Worm (Caenorhabditis elegans): Measurements from ENCODE around the gene crn-3.

DNA sequence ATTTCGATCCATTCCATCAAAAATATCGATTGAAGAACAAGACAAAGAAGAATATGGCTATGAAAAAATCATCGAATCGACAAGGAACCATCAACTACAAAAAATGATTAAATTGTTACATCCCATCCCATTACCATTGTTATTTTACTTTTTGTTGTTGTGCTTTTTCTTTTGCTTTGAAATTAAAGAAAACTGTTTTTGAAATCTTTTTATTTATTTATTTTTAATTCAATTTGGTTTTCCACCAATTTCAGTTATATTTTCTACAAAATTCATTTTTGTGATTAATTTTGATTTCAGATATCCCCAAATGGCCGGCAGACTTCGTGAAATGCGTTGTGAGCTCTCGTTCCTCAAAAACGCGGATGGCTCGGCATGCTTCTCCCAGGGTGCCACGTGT lies 4.6 kb downstream of the crn-3 start, which contains the start of gene crn-5:
- no peak for TF ChIP-seq lsy-2 (tag; optimal IDR thresholded peaks at IDR 0.05)
- TF ChIP-seq hlh-1 (tag; optimal IDR thresholded peaks at IDR 0.05) = no peak
- no peak for TF ChIP-seq snpc-4 (tag; optimal IDR thresholded peaks at IDR 0.05)
- TF ChIP-seq blmp-1 (tag; optimal IDR thresholded peaks at IDR 0.05) = no peak
- TF ChIP-seq elt-3 (tag; optimal IDR thresholded peaks at IDR 0.05) = no peak
- TF ChIP-seq unc-62 (GFP tag; optimal IDR thresholded peaks at IDR 0.05) = no peak
- TF ChIP-seq lin-32 (GFP tag; optimal IDR thresholded peaks at IDR 0.05) = no peak
- TF ChIP-seq mab-5 (tag; optimal IDR thresholded peaks at IDR 0.05) = no peak
- no peak for TF ChIP-seq nhr-28 (tag; optimal IDR thresholded peaks at IDR 0.05)
- TF ChIP-seq sem-2 (GFP tag; optimal IDR thresholded peaks at IDR 0.05) = no peak
- TF ChIP-seq mep-1 (tag; optimal IDR thresholded peaks at IDR 0.05) = no peak
- TF ChIP-seq lin-13 (tag; optimal IDR thresholded peaks at IDR 0.05) = no peak
- TF ChIP-seq nhr-76 (tag; optimal IDR thresholded peaks at IDR 0.05) = no peak
